Worm (Caenorhabditis elegans): ENCODE results near the gene ccep-135.

Gene ccep-135

DNA sequence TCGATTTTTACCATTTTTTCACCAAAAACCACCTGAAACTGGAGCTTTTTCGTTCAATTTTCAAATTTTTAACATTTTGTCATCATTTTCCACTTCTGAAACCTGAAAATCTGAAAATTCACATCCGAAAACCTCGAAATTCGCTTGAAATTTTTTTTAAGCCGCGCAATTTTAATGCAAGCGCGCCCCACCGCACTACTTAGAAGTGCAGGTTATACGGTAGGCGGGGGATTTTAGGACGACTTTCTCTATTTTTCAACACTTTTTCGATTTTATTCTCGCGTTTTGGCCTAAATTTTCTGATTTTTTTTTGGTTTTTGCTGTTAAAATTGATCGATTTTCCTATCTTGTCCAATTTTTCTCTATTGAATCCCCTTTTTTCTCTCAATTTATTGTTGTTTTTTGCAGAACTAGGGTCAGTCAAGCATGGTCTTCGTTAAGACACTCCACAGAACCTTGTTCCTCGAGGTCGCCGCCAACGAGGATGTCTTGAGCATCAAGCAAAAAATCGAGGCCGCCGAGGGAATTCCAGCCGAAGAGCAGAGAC is 23.7 kb upstream of the ccep-135 start, which contains the start of gene ubl-1 (continued):
- TF ChIP-seq hsf-1 (GFP tag; IDR thresholded peaks at IDR 0.05) (no peak), mel-28 (tag; optimal IDR thresholded peaks at IDR 0.05; ENCODE audit: borderline replicate concordance) (no peak), Y79H2A.3 (GFP tag; conservative IDR thresholded peaks at IDR 0.05) (no peak), K11D2.4 (GFP tag; IDR thresholded peaks at IDR 0.05) (no peak), fkh-3 (tag; optimal IDR thresholded peaks at IDR 0.05) (no peak), hmg-20 (GFP tag; IDR thresholded peaks at IDR 0.05) (no peak), die-1 (tag; optimal IDR thresholded peaks at IDR 0.05) (no peak), Y56A3A.18 (GFP tag; IDR thresholded peaks at IDR 0.05) (no peak), ztf-26 (tag; optimal IDR thresholded peaks at IDR 0.05) (no peak), C17E4.6 (GFP tag; IDR thresholded peaks at IDR 0.05) (no peak), nfya-1 (tag; optimal IDR thresholded peaks at IDR 0.05; ENCODE audit: borderline replicate concordance, insufficient read depth) (no peak), F57C9.4 (tag; optimal IDR thresholded peaks at IDR 0.05) (no peak), pbrm-1 (GFP tag; IDR thresholded peaks at IDR 0.05) (peak; percentile 72; the same call in 1 of the 2 replicates), nhr-27 (tag; optimal IDR thresholded peaks at IDR 0.05) (no peak), hlh-26 (GFP tag; conservative IDR thresholded peaks at IDR 0.05) (no peak), mes-4 (tag; optimal IDR thresholded peaks at IDR 0.05) (no peak), ama-1 (optimal IDR thresholded peaks at IDR 0.05) (no peak), ama-1 (GFP tag; optimal IDR thresholded peaks at IDR 0.05) (no peak), nhr-120 (GFP tag; IDR thresholded peaks at IDR 0.05) (no peak), D2030.7 (GFP tag; IDR thresholded peaks at IDR 0.05) (peak; percentile 48; the same call in 1 of the 2 replicates), ccch-3 (GFP tag; optimal IDR thresholded peaks at IDR 0.05) (no peak), Y95B8A.8 (GFP tag; IDR thresholded peaks at IDR 0.05) (peak; percentile 37; the same call in 1 of the 2 replicates), akir-1 (GFP tag; optimal IDR thresholded peaks at IDR 0.05) (no peak), efl-1 (GFP tag; optimal IDR thresholded peaks at IDR 0.05) (peak; percentile 71), chd-7 (tag; optimal IDR thresholded peaks at IDR 0.05) (no peak), cebp-1 (GFP tag; IDR thresholded peaks at IDR 0.05) (no peak), cebp-1 (tag; optimal IDR thresholded peaks at IDR 0.05) (peak; percentile 62), snpc-1.1 (tag; optimal IDR thresholded peaks at IDR 0.05; ENCODE audit: insufficient read depth) (peak; percentile 40), F39B2.1 (GFP tag; IDR thresholded peaks at IDR 0.05) (no peak), dox-1 (GFP tag; IDR thresholded peaks at IDR 0.05) (peak; percentile 87), attf-5 (GFP tag; optimal IDR thresholded peaks at IDR 0.05) (peak; percentile 85)

DNA sequence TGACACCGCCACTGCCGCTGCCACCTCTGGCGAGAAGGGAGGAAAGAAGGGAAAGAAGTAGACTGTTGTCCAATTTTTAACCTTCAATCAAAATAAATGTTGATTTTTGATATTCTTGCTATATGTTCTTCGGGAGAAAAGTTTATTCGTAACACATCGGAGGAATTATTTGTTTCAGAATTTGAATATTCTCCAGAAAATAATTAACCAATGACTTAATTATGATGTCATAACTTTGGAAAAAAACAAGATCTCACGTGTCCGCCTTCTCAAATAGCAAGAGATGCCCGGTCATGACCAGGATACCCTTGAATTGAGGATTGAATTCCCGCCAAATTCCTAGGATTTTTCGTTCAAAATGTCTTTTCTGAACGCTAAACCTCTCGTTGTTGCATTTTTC is 22.6 kb upstream of the ccep-135 start:
- TF ChIP-seq let-607 (tag; optimal IDR thresholded peaks at IDR 0.05) (no peak), snpc-3.4 (tag; optimal IDR thresholded peaks at IDR 0.05) (peak; percentile 87), athp-1 (tag; optimal IDR thresholded peaks at IDR 0.05) (no peak), D2030.7 (GFP tag; IDR thresholded peaks at IDR 0.05) (peak; percentile 32; the same call in 1 of the 2 replicates), madf-6 (GFP tag; IDR thresholded peaks at IDR 0.05) (peak; percentile 73), hrde-1 (tag; optimal IDR thresholded peaks at IDR 0.05; ENCODE audit: borderline replicate concordance) (peak; percentile 78), ekl-4 (GFP tag; IDR thresholded peaks at IDR 0.05) (peak; percentile 81; the same call in 1 of the 2 replicates), attf-6 (GFP tag; IDR thresholded peaks at IDR 0.05) (0 out of 2 replicates have a peak, but pooled peaks have one; percentile 35), mcd-1 (GFP tag; IDR thresholded peaks at IDR 0.05) (peak; percentile 66; the same call in 1 of the 2 replicates), cebp-2 (GFP tag; IDR thresholded peaks at IDR 0.05) (peak; percentile 82; the same call in 1 of the 2 replicates), akir-1 (GFP tag; optimal IDR thresholded peaks at IDR 0.05) (no peak), T26A5.8 (tag; optimal IDR thresholded peaks at IDR 0.05) (no peak), pha-4 (tag; optimal IDR thresholded peaks at IDR 0.05) (no peak), ccch-3 (GFP tag; optimal IDR thresholded peaks at IDR 0.05) (no peak), snpc-1.1 (tag; optimal IDR thresholded peaks at IDR 0.05; ENCODE audit: insufficient read depth) (peak; percentile 38), nhr-90 (tag; optimal IDR thresholded peaks at IDR 0.05) (no peak), lag-1 (GFP tag; IDR thresholded peaks at IDR 0.05) (no peak), nfya-2 (GFP tag; IDR thresholded peaks at IDR 0.05) (0 out of 2 replicates have a peak, but pooled peaks have one; percentile 28), ceh-100 (GFP tag; IDR thresholded peaks at IDR 0.05) (no peak), bed-2 (GFP tag; IDR thresholded peaks at IDR 0.05) (no peak), aptf-3 (GFP tag; IDR thresholded peaks at IDR 0.05) (no peak)
